Fruit fly (Drosophila melanogaster) whole organism, embryonic: Measurements from ENCODE around the gene CG13801.

Experiments
- Asciz ChIP-seq: fragments of 200-800 bp; sonication (Bioruptor generic); optimal IDR thresholded peaks from 2 replicates; lab custom pipeline; 2017; ENCODE audit warnings: missing biosample characterization, mild to moderate bottlenecking, missing genetic modification characterization, missing genetic modification reagents
- Awh ChIP-seq: fragments of 200-800 bp; sonication (Bioruptor generic); IDR thresholded peaks from 2 replicates; pipeline ENCODE4, ENCODE4 v1.3.6; 2022; ENCODE audit warnings: missing biosample characterization, missing genetic modification characterization
- CG1024 ChIP-seq: fragments of 200-800 bp; sonication (Bioruptor generic); IDR thresholded peaks from 2 replicates; pipeline ENCODE4 v1.3.6; 2022; ENCODE audit warnings: missing biosample characterization, missing genetic modification characterization
- CG11695 ChIP-seq: fragments of 200-800 bp; sonication (Bioruptor generic); IDR thresholded peaks from 3 replicates; pipeline ENCODE4 v1.3.6; 2022; ENCODE audit warnings: missing biosample characterization, missing genetic modification characterization
- CG12219 ChIP-seq: fragments of 200-800 bp; sonication (Bioruptor generic); optimal IDR thresholded peaks from 3 replicates; lab custom pipeline; 2018; ENCODE audit warnings: missing biosample characterization, mild to moderate bottlenecking, missing genetic modification characterization
- CG12769 ChIP-seq: fragments of 200-800 bp; sonication (Bioruptor generic); optimal IDR thresholded peaks from 2 replicates; lab custom pipeline; 2019; ENCODE audit warnings: missing biosample characterization, mild to moderate bottlenecking, missing genetic modification characterization, moderate library complexity
- CG13287 ChIP-seq: fragments of 200-800 bp; sonication (Bioruptor generic); IDR thresholded peaks from 2 replicates; pipeline ENCODE4 v1.3.6; 2022; ENCODE audit warnings: missing biosample characterization, missing genetic modification characterization; ENCODE audit not compliant: partially characterized antibody
- CG2116 ChIP-seq: fragments of 200-800 bp; sonication (Bioruptor generic); optimal IDR thresholded peaks from 3 replicates; lab custom pipeline; 2018; ENCODE audit warnings: missing biosample characterization, mild to moderate bottlenecking, missing genetic modification characterization
- CG30020 ChIP-seq: fragments of 200-800 bp; optimal IDR thresholded peaks from 2 replicates; lab custom pipeline; 2019; ENCODE audit warnings: missing biosample characterization, mild to moderate bottlenecking, missing genetic modification characterization, moderate library complexity
- CG3065 ChIP-seq: fragments of 200-800 bp; sonication (Bioruptor generic); optimal IDR thresholded peaks from 2 replicates; lab custom pipeline; 2016; ENCODE audit warnings: missing biosample characterization, missing genetic modification characterization
- CG33213 ChIP-seq: fragments of 200-800 bp; sonication (Bioruptor generic); optimal IDR thresholded peaks from 3 replicates; lab custom pipeline; 2016; ENCODE audit warnings: missing biosample characterization, missing genetic modification characterization
- CG34422 ChIP-seq: fragments of 200-800 bp; sonication (Bioruptor generic); IDR thresholded peaks from 3 replicates; pipeline ENCODE4 v1.3.6; 2022; ENCODE audit warnings: missing biosample characterization, missing genetic modification characterization
- CG3838 ChIP-seq: fragments of 200-800 bp; sonication (Bioruptor generic); optimal IDR thresholded peaks from 3 replicates; lab custom pipeline; 2016; ENCODE audit warnings: missing biosample characterization, missing genetic modification characterization
- CG4854 ChIP-seq: fragments of 200-800 bp; sonication (Bioruptor generic); optimal IDR thresholded peaks from 2 replicates; lab custom pipeline; 2016; ENCODE audit warnings: missing biosample characterization, missing genetic modification characterization, inconsistent platforms
- CG5245 ChIP-seq: fragments of 200-800 bp; sonication (Bioruptor generic); optimal IDR thresholded peaks from 3 replicates; lab custom pipeline; 2016; ENCODE audit warnings: missing biosample characterization, missing genetic modification characterization
- CG6683 ChIP-seq: fragments of 200-800 bp; sonication (Bioruptor generic); optimal IDR thresholded peaks from 2 replicates; lab custom pipeline; 2017; ENCODE audit warnings: missing biosample characterization, mild to moderate bottlenecking, missing genetic modification characterization, missing genetic modification reagents
- CG8765 ChIP-seq: fragments of 200-800 bp; sonication (Bioruptor generic); IDR thresholded peaks from 2 replicates; pipeline ENCODE4 v1.3.6; 2022; ENCODE audit warnings: missing biosample characterization, missing genetic modification characterization
- CoRest ChIP-seq: fragments of 200-800 bp; sonication (Bioruptor generic); optimal IDR thresholded peaks from 3 replicates; lab custom pipeline; 2018; ENCODE audit warnings: missing biosample characterization, mild to moderate bottlenecking, missing genetic modification characterization, moderate library complexity
- D19B ChIP-seq: fragments of 200-800 bp; sonication (Bioruptor generic); optimal IDR thresholded peaks from 2 replicates; lab custom pipeline; 2017; ENCODE audit warnings: missing biosample characterization, mild to moderate bottlenecking, missing genetic modification characterization
- Dip2 ChIP-seq: fragments of 200-800 bp; sonication (Bioruptor generic); IDR thresholded peaks from 2 replicates; pipeline ENCODE4 v1.3.6; 2022; ENCODE audit warnings: missing biosample characterization, missing genetic modification characterization
- Eip74EF ChIP-seq, 2 experiments: fragments of 200-800 bp in 1 of 2; fragments of >200 bp in 1 of 2; sonication (Bioruptor generic) in 1 of 2; optimal IDR thresholded peaks; 2 replicates each; lab custom pipeline; 2017 to 2019; ENCODE audit warnings: missing biosample characterization in 2 of 2, missing genetic modification characterization in 2 of 2, mild to moderate bottlenecking in 1 of 2, moderate library complexity in 1 of 2
- Gsc ChIP-seq: fragments of 200-800 bp; sonication (Bioruptor generic); IDR thresholded peaks from 2 replicates; pipeline ENCODE4 v1.3.6; 2022; ENCODE audit warnings: missing biosample characterization, missing genetic modification characterization
- HLHmδ ChIP-seq: fragments of 200-800 bp; sonication (Bioruptor generic); optimal IDR thresholded peaks from 2 replicates; lab custom pipeline; 2018; ENCODE audit warnings: missing biosample characterization, mild to moderate bottlenecking, missing genetic modification characterization, moderate library complexity
- Hsf ChIP-seq: fragments of 200-800 bp; sonication (Bioruptor generic); optimal IDR thresholded peaks from 3 replicates; lab custom pipeline; 2016; ENCODE audit warnings: missing biosample characterization, missing genetic modification characterization
- Max ChIP-seq: fragments of 200-800 bp; sonication (Bioruptor generic); optimal IDR thresholded peaks from 2 replicates; lab custom pipeline; 2016; ENCODE audit warnings: missing biosample characterization, mild to moderate bottlenecking, missing genetic modification characterization
- NfI ChIP-seq: fragments of 200-800 bp; sonication (Bioruptor generic); optimal IDR thresholded peaks from 3 replicates; lab custom pipeline; 2018; ENCODE audit warnings: missing biosample characterization, mild to moderate bottlenecking, missing genetic modification characterization, moderate library complexity
- Oli ChIP-seq: fragments of 200-800 bp; sonication (Bioruptor generic); optimal IDR thresholded peaks from 2 replicates; lab custom pipeline; 2018; ENCODE audit warnings: missing biosample characterization, mild to moderate bottlenecking, missing genetic modification characterization, moderate library complexity
- Sox100B ChIP-seq: fragments of 200-800 bp; sonication (Bioruptor generic); optimal IDR thresholded peaks from 3 replicates; lab custom pipeline; 2018; ENCODE audit warnings: missing biosample characterization, mild to moderate bottlenecking, missing genetic modification characterization
- amos ChIP-seq: fragments of 200-800 bp; sonication (Bioruptor generic); IDR thresholded peaks from 2 replicates; pipeline ENCODE4 v1.3.6; 2022; ENCODE audit warnings: missing biosample characterization, missing genetic modification characterization; ENCODE audit not compliant: partially characterized antibody
- ap ChIP-seq: fragments of 200-800 bp; sonication (Bioruptor generic); IDR thresholded peaks from 2 replicates; pipeline ENCODE4 v1.3.6; 2022; ENCODE audit warnings: missing biosample characterization, missing genetic modification characterization
- ash1 ChIP-seq: fragments of 200-800 bp; sonication (Bioruptor generic); optimal IDR thresholded peaks from 2 replicates; lab custom pipeline; 2018; ENCODE audit warnings: missing biosample characterization, mild to moderate bottlenecking, missing genetic modification characterization
- bigmax ChIP-seq: fragments of 200-800 bp; sonication (Bioruptor generic); optimal IDR thresholded peaks from 2 replicates; lab custom pipeline; 2018; ENCODE audit warnings: missing biosample characterization, mild to moderate bottlenecking, missing genetic modification characterization
- dan ChIP-seq: fragments of 200-800 bp; sonication (Bioruptor generic); IDR thresholded peaks from 2 replicates; pipeline ENCODE4 v1.3.6; 2022; ENCODE audit warnings: missing biosample characterization, missing genetic modification characterization
- disco-r ChIP-seq: fragments of 200-800 bp; sonication (Bioruptor generic); optimal IDR thresholded peaks from 2 replicates; lab custom pipeline; 2016; ENCODE audit warnings: missing biosample characterization, missing genetic modification characterization
- dm ChIP-seq: fragments of 200-800 bp; sonication (Bioruptor generic); optimal IDR thresholded peaks from 3 replicates; lab custom pipeline; 2016; ENCODE audit warnings: missing biosample characterization, missing genetic modification characterization
- dmrt11E ChIP-seq: fragments of 200-800 bp; sonication (Bioruptor generic); optimal IDR thresholded peaks from 3 replicates; lab custom pipeline; 2018; ENCODE audit warnings: missing biosample characterization, mild to moderate bottlenecking, missing genetic modification characterization, moderate library complexity
- dysf ChIP-seq: fragments of 200-800 bp; sonication (Bioruptor generic); IDR thresholded peaks from 3 replicates; pipeline ENCODE4 v1.3.6; 2022; ENCODE audit warnings: missing biosample characterization, missing genetic modification characterization
- fd3F ChIP-seq: fragments of 200-800 bp; sonication (Bioruptor generic); optimal IDR thresholded peaks from 2 replicates; lab custom pipeline; 2018; ENCODE audit warnings: missing biosample characterization, mild to moderate bottlenecking, missing genetic modification characterization, moderate library complexity
- ham ChIP-seq: fragments of 200-800 bp; sonication (Bioruptor generic); IDR thresholded peaks from 2 replicates; pipeline ENCODE4 v1.3.6; 2022; ENCODE audit warnings: missing biosample characterization, missing genetic modification characterization
- jigr1 ChIP-seq: fragments of 200-800 bp; sonication (Bioruptor generic); IDR thresholded peaks from 3 replicates; pipeline ENCODE4 v1.3.6; 2022; ENCODE audit warnings: missing biosample characterization, missing genetic modification characterization
- jumu ChIP-seq: fragments of 200-800 bp; sonication (Bioruptor generic); optimal IDR thresholded peaks from 3 replicates; lab custom pipeline; 2016; ENCODE audit warnings: missing biosample characterization, missing genetic modification characterization
- ken ChIP-seq: fragments of 200-800 bp; sonication (Bioruptor generic); IDR thresholded peaks from 3 replicates; pipeline ENCODE4 v1.3.6; 2022; ENCODE audit warnings: missing biosample characterization, missing genetic modification characterization
- onecut ChIP-seq: fragments of 200-800 bp; sonication (Bioruptor generic); IDR thresholded peaks from 2 replicates; pipeline ENCODE4 v1.3.6; 2022; ENCODE audit warnings: missing biosample characterization, missing genetic modification characterization
- pho ChIP-seq: fragments of 200-800 bp; sonication (Bioruptor generic); optimal IDR thresholded peaks from 2 replicates; lab custom pipeline; 2016; ENCODE audit warnings: missing biosample characterization, missing genetic modification characterization
- sens-2 ChIP-seq: fragments of 200-800 bp; sonication (Bioruptor generic); IDR thresholded peaks from 2 replicates; pipeline ENCODE4 v1.3.6; 2022; ENCODE audit warnings: missing biosample characterization, missing genetic modification characterization
- sob ChIP-seq: fragments of 200-800 bp; sonication (Bioruptor generic); IDR thresholded peaks from 2 replicates; pipeline ENCODE4 v1.3.6; 2022; ENCODE audit warnings: missing biosample characterization, missing genetic modification characterization
- sr ChIP-seq: fragments of 200-800 bp; sonication (Bioruptor generic); IDR thresholded peaks from 3 replicates; pipeline ENCODE4 v1.3.6; 2022; ENCODE audit warnings: missing biosample characterization, missing genetic modification characterization
- twi ChIP-seq: fragments of 200-800 bp; optimal IDR thresholded peaks from 2 replicates; lab custom pipeline; 2019; ENCODE audit warnings: missing biosample characterization, mild to moderate bottlenecking, missing genetic modification characterization, moderate library complexity
- tx ChIP-seq: fragments of 200-800 bp; sonication (Bioruptor generic); optimal IDR thresholded peaks from 2 replicates; lab custom pipeline; 2016; ENCODE audit warnings: missing biosample characterization, missing genetic modification characterization
- wor ChIP-seq: fragments of 200-800 bp; sonication (Bioruptor generic); IDR thresholded peaks from 2 replicates; pipeline ENCODE4 v1.3.6; 2022; ENCODE audit warnings: missing biosample characterization, missing genetic modification characterization

Gene CG13801

DNA sequence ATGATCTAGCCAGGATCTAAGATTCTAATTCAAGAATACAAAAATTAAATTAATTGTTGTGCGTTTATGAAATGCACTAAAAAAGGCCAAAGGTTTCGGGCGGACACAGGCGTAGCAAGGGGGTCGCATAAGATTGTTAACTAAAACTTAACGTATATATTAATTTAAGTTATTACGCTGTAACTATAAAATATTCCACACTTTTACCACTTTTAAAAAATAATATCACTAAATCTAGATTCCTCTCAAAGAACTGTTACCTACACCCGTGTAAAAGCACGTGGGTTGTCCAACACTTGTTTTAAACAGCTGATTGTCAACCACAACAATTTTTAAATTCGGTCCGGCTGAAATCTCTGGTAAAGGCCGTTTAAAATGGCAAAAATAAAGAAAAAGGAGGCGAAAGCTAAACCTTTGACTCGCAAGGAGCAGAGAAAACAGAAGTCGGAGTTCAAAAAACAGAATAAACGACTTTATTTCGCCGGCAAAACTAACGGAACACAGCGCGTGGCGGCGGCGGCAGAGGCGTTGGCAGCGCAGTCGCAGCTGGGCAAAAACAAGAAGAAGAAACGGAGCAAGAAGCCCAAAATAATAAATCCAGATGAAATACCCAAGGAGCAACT, 13.2 kb downstream of the CG13801 start, which contains the start of the genes mRpL23 and CG9004 (continued):
- peak; percentile 99 for TF ChIP-seq jigr1 (GFP tag; lab: Robert Waterston, UW)
- peak; percentile 100 for TF ChIP-seq sob (GFP tag; lab: Robert Waterston, UW)
- peak; percentile 98 for TF ChIP-seq CG12219 (GFP tag; lab: Kevin White, UChicago)
- TF ChIP-seq D19B, result peak; percentile 95
- peak; percentile 99 for TF ChIP-seq Oli (tag; lab: Kevin White, UChicago)
- TF ChIP-seq Dip2 (GFP tag; lab: Robert Waterston, UW), result peak; percentile 80
- TF ChIP-seq CG4854, result peak; percentile 99
- peak; percentile 97 for TF ChIP-seq onecut
- TF ChIP-seq HLHmδ, result no peak
- peak; percentile 100 for TF ChIP-seq dysf
- TF ChIP-seq CG1024 (GFP tag; lab: Robert Waterston, UW), result peak; percentile 97
- TF ChIP-seq CG3838 (GFP tag; lab: Kevin White, UChicago), result peak; percentile 98
- peak; percentile 97 for TF ChIP-seq Sox100B
- TF ChIP-seq amos, result no peak
- peak; percentile 99 for TF ChIP-seq CG12769 (tag; lab: Kevin White, UChicago)
- TF ChIP-seq ash1 (GFP tag; lab: Kevin White, UChicago), result peak; percentile 92
- TF ChIP-seq CG2116, result peak; percentile 91
- TF ChIP-seq CG3065 (GFP tag; lab: Kevin White, UChicago), result peak; percentile 97
- TF ChIP-seq disco-r (GFP tag; lab: Kevin White, UChicago), result peak; percentile 97
- TF ChIP-seq CG33213, result peak; percentile 99
- peak; percentile 98 for TF ChIP-seq tx
- TF ChIP-seq CG8765, result peak; percentile 99
- peak; percentile 99 for TF ChIP-seq pho (GFP tag; lab: Kevin White, UChicago)
- peak; percentile 99 for TF ChIP-seq CoRest (tag; lab: Kevin White, UChicago)
- peak; percentile 99 for TF ChIP-seq dmrt11E (tag; lab: Kevin White, UChicago)
- peak; percentile 97 for TF ChIP-seq Asciz
- TF ChIP-seq ham (GFP tag; lab: Robert Waterston, UW), result peak; percentile 98
- peak; percentile 97 for TF ChIP-seq CG6683 (GFP tag; lab: Kevin White, UChicago)
- TF ChIP-seq dm (GFP tag; lab: Kevin White, UChicago), result peak; percentile 98
- TF ChIP-seq wor (GFP tag; lab: Robert Waterston, UW), result peak; percentile 99
- peak; percentile 98 for TF ChIP-seq jumu
- TF ChIP-seq Awh (GFP tag; lab: Robert Waterston, UW), result peak; percentile 100
- peak; percentile 99 for TF ChIP-seq NfI (GFP tag; lab: Kevin White, UChicago)
- peak; percentile 99 for TF ChIP-seq sens-2 (GFP tag; lab: Robert Waterston, UW)
- TF ChIP-seq Hsf (GFP tag; lab: Kevin White, UChicago), result peak; percentile 100
- peak; percentile 66 for TF ChIP-seq bigmax (GFP tag; lab: Kevin White, UChicago)
- TF ChIP-seq Gsc (GFP tag; lab: Robert Waterston, UW), result peak; percentile 99
- TF ChIP-seq CG13287, result peak; percentile 63
- peak; percentile 89 for TF ChIP-seq CG30020 (tag; lab: Kevin White, UChicago)
- peak; percentile 98 for TF ChIP-seq sr (GFP tag; lab: Robert Waterston, UW)
- TF ChIP-seq ap (GFP tag; lab: Robert Waterston, UW), result peak; percentile 99
- peak; percentile 99 for TF ChIP-seq CG11695
- TF ChIP-seq dan, result peak; percentile 98
- TF ChIP-seq ken, result peak; percentile 100
- TF ChIP-seq fd3F (GFP tag; lab: Kevin White, UChicago), result peak; percentile 99
- TF ChIP-seq CG5245 (GFP tag; lab: Kevin White, UChicago), result peak; percentile 99
- TF ChIP-seq twi (tag; lab: Kevin White, UChicago), result peak; percentile 98
- peak; percentile 100 for TF ChIP-seq CG34422
- peak in 1 of 2 experiments; percentile 96 for TF ChIP-seq Eip74EF (GFP tag; optimal IDR thresholded peaks at IDR 0.05; lab: Kevin White, UChicago)
- TF ChIP-seq Max (GFP tag; lab: Kevin White, UChicago), result peak; percentile 100
